Fruit fly (Drosophila melanogaster) whole organism, pupa: ENCODE measurements around the gene CG5781.

Experiments used
- CG12605 ChIP-seq: fragments of 200-800 bp; sonication (Bioruptor generic); IDR thresholded peaks from 2 replicates; pipeline ENCODE4 v1.3.6; 2022; ENCODE audit warnings: missing biosample characterization, missing genetic modification characterization
- CG13204 ChIP-seq: fragments of 200-800 bp; sonication (Bioruptor generic); optimal IDR thresholded peaks from 2 replicates; lab custom pipeline; 2018; ENCODE audit warnings: missing biosample characterization, mild to moderate bottlenecking, missing genetic modification characterization, moderate library complexity
- CG15710 ChIP-seq: fragments of 200-800 bp; sonication (Bioruptor generic); optimal IDR thresholded peaks from 2 replicates; lab custom pipeline; 2018; ENCODE audit warnings: missing biosample characterization, mild to moderate bottlenecking, missing genetic modification characterization, moderate library complexity
- CG17806 ChIP-seq: fragments of 200-800 bp; sonication (Bioruptor generic); optimal IDR thresholded peaks from 2 replicates; lab custom pipeline; 2018; ENCODE audit warnings: missing biosample characterization, mild to moderate bottlenecking, missing genetic modification characterization, moderate library complexity
- CG34367 ChIP-seq: fragments of 200-800 bp; sonication (Bioruptor generic); optimal IDR thresholded peaks from 2 replicates; lab custom pipeline; 2018; ENCODE audit warnings: missing biosample characterization, mild to moderate bottlenecking, missing genetic modification characterization
- CG8159 ChIP-seq: fragments of 200-800 bp; sonication (Bioruptor generic); optimal IDR thresholded peaks from 3 replicates; lab custom pipeline; 2018; ENCODE audit warnings: missing biosample characterization, mild to moderate bottlenecking, missing genetic modification characterization, moderate library complexity
- CG8301 ChIP-seq: fragments of 200-800 bp; sonication (Bioruptor generic); optimal IDR thresholded peaks from 2 replicates; lab custom pipeline; 2018; ENCODE audit warnings: missing biosample characterization, mild to moderate bottlenecking, missing genetic modification characterization
- D1 ChIP-seq: fragments of 200-800 bp; sonication (Bioruptor generic); optimal IDR thresholded peaks from 2 replicates; lab custom pipeline; 2018; ENCODE audit warnings: missing biosample characterization, mild to moderate bottlenecking, missing genetic modification characterization, moderate library complexity
- EcR ChIP-seq: fragments of 200-800 bp; sonication (Bioruptor generic); optimal IDR thresholded peaks from 3 replicates; lab custom pipeline; 2019; ENCODE audit warnings: missing biosample characterization, missing genetic modification characterization, mild to moderate bottlenecking, moderate library complexity, missing genetic modification reagents
- Ets98B ChIP-seq: fragments of 200-800 bp; sonication (Bioruptor generic); IDR thresholded peaks from 2 replicates; pipeline ENCODE4 v1.3.6; 2022; ENCODE audit warnings: missing biosample characterization, missing genetic modification characterization
- Snoo ChIP-seq: fragments of 200-800 bp; sonication (Bioruptor generic); optimal IDR thresholded peaks from 3 replicates; lab custom pipeline; 2017; ENCODE audit warnings: missing biosample characterization, mild to moderate bottlenecking, missing genetic modification characterization, inconsistent platforms
- fd96Ca ChIP-seq: fragments of 200-800 bp; sonication (Bioruptor generic); IDR thresholded peaks from 3 replicates; pipeline ENCODE4 v1.3.6; 2022; ENCODE audit warnings: missing biosample characterization, missing genetic modification characterization
- gl ChIP-seq: fragments of 200-800 bp; sonication (Bioruptor generic); optimal IDR thresholded peaks from 2 replicates; lab custom pipeline; 2018; ENCODE audit warnings: missing biosample characterization, mild to moderate bottlenecking, missing genetic modification characterization

dm6 chr2L:12701498-12701897, 4.4 kb upstream of the CG5781 start:
- TF ChIP-seq CG15710 (tag; lab: Kevin White, UChicago) (no peak), CG8301 (tag; lab: Kevin White, UChicago) (no peak), CG8159 (no peak), D1 (no peak), CG12605 (GFP tag; lab: Robert Waterston, UW) (no peak), CG17806 (tag; lab: Kevin White, UChicago) (no peak), EcR (no peak), Snoo (tag; lab: Kevin White, UChicago) (no peak), CG34367 (tag; lab: Kevin White, UChicago) (no peak), gl (tag; lab: Kevin White, UChicago) (no peak), CG13204 (GFP tag; lab: Kevin White, UChicago) (no peak), fd96Ca (GFP tag; lab: Robert Waterston, UW) (no peak), Ets98B (GFP tag; lab: Robert Waterston, UW) (no peak)
